Worm (Caenorhabditis elegans): ENCODE measurements around the gene C44H9.4.

ce11 chrV:12786340-12786739, 49.1 kb upstream of the C44H9.4 start:
- TF ChIP-seq ama-1 (optimal IDR thresholded peaks at IDR 0.05): no peak
- TF ChIP-seq flt-1 (GFP tag; IDR thresholded peaks at IDR 0.05): no peak
- TF ChIP-seq F13C5.2 (tag; optimal IDR thresholded peaks at IDR 0.05): no peak
- no peak for TF ChIP-seq tbx-11 (GFP tag; IDR thresholded peaks at IDR 0.05)
- no peak for TF ChIP-seq ceh-13 (GFP tag; optimal IDR thresholded peaks at IDR 0.05)
- TF ChIP-seq tra-4 (tag; optimal IDR thresholded peaks at IDR 0.05): no peak
- TF ChIP-seq pes-1 (GFP tag; IDR thresholded peaks at IDR 0.05): no peak
- TF ChIP-seq aly-1 (tag; optimal IDR thresholded peaks at IDR 0.05): no peak
- no peak for TF ChIP-seq hmg-4 (GFP tag; optimal IDR thresholded peaks at IDR 0.05)
- no peak for TF ChIP-seq sea-1 (GFP tag; conservative IDR thresholded peaks at IDR 0.05)
- TF ChIP-seq hnd-1 (tag; optimal IDR thresholded peaks at IDR 0.05): no peak
- no peak for TF ChIP-seq ceh-36 (tag; optimal IDR thresholded peaks at IDR 0.05)
- no peak for TF ChIP-seq hmbx-1 (tag; optimal IDR thresholded peaks at IDR 0.05)
